Worm (Caenorhabditis elegans): ENCODE results near the gene T09A5.14.

Gene T09A5.14

DNA sequence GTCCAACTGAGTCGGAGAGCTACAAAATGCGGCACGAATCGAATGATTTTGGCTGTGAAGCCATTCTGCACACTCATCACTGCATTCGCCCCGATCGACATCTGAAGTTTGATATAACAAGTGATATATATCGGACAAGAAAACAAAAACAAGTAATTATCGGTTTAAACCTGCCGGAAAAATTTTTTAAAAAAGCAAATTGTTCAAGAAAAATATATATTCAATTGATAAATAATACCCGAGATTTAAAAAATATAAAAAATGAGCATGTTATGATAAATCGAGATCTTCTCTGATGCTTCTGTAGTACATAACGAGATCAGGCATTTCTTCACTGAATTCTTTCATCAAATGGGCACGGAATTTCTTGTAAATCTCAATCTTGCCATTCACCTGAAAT is 21.5 kb downstream of the T09A5.14 start, which contains the start of gene T09A5.5:
Gene T09A5.5, minus strand, starts transcription at position 101 of the 400 bp plus-strand sequence.
- TF ChIP-seq B0261.1 (tag; optimal IDR thresholded peaks at IDR 0.05), result no peak
- peak; percentile 32; the same call in 1 of the 2 replicates for TF ChIP-seq madf-6 (GFP tag; IDR thresholded peaks at IDR 0.05)

DNA sequence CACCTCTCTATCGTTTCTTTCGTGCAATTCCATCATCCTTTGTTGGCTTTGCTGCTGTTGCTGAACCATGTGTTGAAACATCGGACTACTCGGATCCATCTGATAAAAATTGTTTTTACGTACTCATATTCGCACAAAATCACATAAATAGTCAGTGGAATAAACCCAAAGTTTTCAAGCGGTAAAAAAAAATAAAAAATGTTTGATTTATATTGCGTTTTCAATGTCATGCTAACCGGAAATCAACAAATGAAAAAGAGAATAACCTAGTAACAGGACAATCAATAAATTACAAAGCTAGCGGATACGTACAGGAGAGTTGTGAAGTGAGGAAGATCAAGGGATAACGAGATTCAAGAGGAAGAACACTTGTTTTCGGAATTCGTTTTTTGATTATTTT is 22.8 kb downstream of the T09A5.14 start, which contains the start of gene mdt-10:
Gene mdt-10, minus strand, starts transcription at position 101 of the 400 bp plus-strand sequence.
- no peak for TF ChIP-seq let-526 (GFP tag; IDR thresholded peaks at IDR 0.05)
- TF ChIP-seq ets-4 (GFP tag; optimal IDR thresholded peaks at IDR 0.05), result no peak
- TF ChIP-seq Y95B8A.8 (GFP tag; IDR thresholded peaks at IDR 0.05), result no peak
- TF ChIP-seq ztf-3 (GFP tag; optimal IDR thresholded peaks at IDR 0.05), result no peak
- TF ChIP-seq ZK185.1 (tag; optimal IDR thresholded peaks at IDR 0.05; ENCODE audit: poor library complexity, severe bottlenecking), result no peak
- TF ChIP-seq madf-8 (GFP tag; conservative IDR thresholded peaks at IDR 0.05), result no peak
- no peak for TF ChIP-seq dox-1 (GFP tag; IDR thresholded peaks at IDR 0.05)
- TF ChIP-seq ceh-58 (GFP tag; IDR thresholded peaks at IDR 0.05), result no peak
- TF ChIP-seq ceh-100 (GFP tag; IDR thresholded peaks at IDR 0.05), result no peak
- no peak for TF ChIP-seq ztf-28 (GFP tag; IDR thresholded peaks at IDR 0.05)
- TF ChIP-seq hlh-26 (GFP tag; conservative IDR thresholded peaks at IDR 0.05), result no peak
- TF ChIP-seq Y79H2A.3 (GFP tag; conservative IDR thresholded peaks at IDR 0.05), result no peak
- no peak for TF ChIP-seq B0035.1 (tag; optimal IDR thresholded peaks at IDR 0.05)

DNA sequence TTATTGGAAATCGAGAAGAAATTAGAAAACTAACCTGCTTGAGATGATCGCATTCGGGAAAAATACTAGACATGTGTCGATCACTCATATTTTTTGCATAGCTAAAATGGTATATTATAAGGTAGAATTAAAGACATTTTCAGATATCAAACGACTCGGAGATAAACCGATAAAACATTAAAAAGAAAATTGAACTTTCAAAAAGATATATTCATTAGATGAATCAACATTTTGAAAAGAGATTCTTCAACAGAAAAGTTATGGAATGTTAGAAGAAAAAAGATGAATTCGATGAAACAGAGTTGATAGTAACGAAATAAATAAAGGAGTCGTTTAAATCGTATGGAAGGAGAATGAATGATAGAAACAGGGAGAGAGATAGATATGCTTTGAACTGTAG is 23.5 kb downstream of the T09A5.14 start, which contains the start of gene mdmh-35:
Gene mdmh-35, minus strand, starts transcription at position 101 of the 400 bp plus-strand sequence.
- TF ChIP-seq ztf-26 (tag; optimal IDR thresholded peaks at IDR 0.05), result no peak
- no peak for TF ChIP-seq Y53F4B.3 (GFP tag; IDR thresholded peaks at IDR 0.05)
- no peak for TF ChIP-seq B0035.1 (tag; optimal IDR thresholded peaks at IDR 0.05)
- no peak for TF ChIP-seq nhr-90 (tag; optimal IDR thresholded peaks at IDR 0.05)
- TF ChIP-seq F57C9.4 (tag; optimal IDR thresholded peaks at IDR 0.05), result no peak
- no peak for TF ChIP-seq lir-1 (GFP tag; conservative IDR thresholded peaks at IDR 0.05)
- no peak for TF ChIP-seq efl-1 (GFP tag; optimal IDR thresholded peaks at IDR 0.05)
- no peak for TF ChIP-seq lin-54 (GFP tag; optimal IDR thresholded peaks at IDR 0.05)
- no peak for TF ChIP-seq ztf-6 (GFP tag; IDR thresholded peaks at IDR 0.05)
- no peak for TF ChIP-seq ceh-100 (GFP tag; IDR thresholded peaks at IDR 0.05)
- no peak for TF ChIP-seq C06A6.2 (GFP tag; conservative IDR thresholded peaks at IDR 0.05)
- TF ChIP-seq F37B4.10 (GFP tag; IDR thresholded peaks at IDR 0.05), result no peak
- TF ChIP-seq ztf-25 (GFP tag; IDR thresholded peaks at IDR 0.05), result no peak
- TF ChIP-seq ztf-18 (tag; optimal IDR thresholded peaks at IDR 0.05), result no peak
- no peak for TF ChIP-seq F49E8.2 (tag; optimal IDR thresholded peaks at IDR 0.05; ENCODE audit: insufficient read depth)
- TF ChIP-seq fkh-3 (tag; optimal IDR thresholded peaks at IDR 0.05), result no peak

DNA sequence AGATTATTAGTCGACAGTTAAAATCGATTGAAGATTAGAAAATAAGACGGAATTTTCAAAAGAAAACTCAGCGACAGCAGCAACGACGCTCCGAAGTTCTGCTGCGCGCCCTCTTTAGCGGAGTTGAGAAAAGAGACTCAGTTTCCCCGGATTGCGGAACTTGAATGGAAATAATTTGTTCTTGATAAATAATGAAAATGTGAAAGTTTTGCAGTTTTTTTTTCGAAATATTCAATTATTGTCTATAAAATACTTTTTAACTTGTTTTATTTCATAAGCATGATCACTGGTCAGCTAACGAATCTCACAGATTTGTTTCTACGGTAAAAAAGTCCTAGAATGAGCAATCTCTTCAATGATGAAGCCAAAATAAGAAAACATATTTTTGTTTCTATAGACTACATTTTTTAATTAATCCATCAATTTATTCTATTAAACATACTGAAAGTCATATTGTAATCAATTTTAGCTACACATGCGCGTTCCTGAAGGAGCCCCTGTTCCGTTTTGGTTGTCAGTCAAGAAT is 25.4 kb downstream of the T09A5.14 start, which contains the start of the genes cec-3 and T09A5.15:
Gene cec-3, minus strand, starts transcription at position 116 of the 526 bp plus-strand sequence.
Gene T09A5.15, plus strand, starts transcription at position 476 of the 526 bp plus-strand sequence.
- peak; percentile 1 for TF ChIP-seq attf-5 (GFP tag; optimal IDR thresholded peaks at IDR 0.05)
- TF ChIP-seq egl-18 (GFP tag; IDR thresholded peaks at IDR 0.05), result no peak
- no peak for TF ChIP-seq K11D2.4 (GFP tag; IDR thresholded peaks at IDR 0.05)
- peak; percentile 78 for TF ChIP-seq ceh-100 (GFP tag; IDR thresholded peaks at IDR 0.05)
- peak; percentile 28 for TF ChIP-seq K12H6.12 (tag; optimal IDR thresholded peaks at IDR 0.05)
- TF ChIP-seq attf-3 (GFP tag; conservative IDR thresholded peaks at IDR 0.05), result peak; percentile 97

Measured in whole organism, young adult.